Fruit fly (Drosophila melanogaster): ENCODE measurements around the gene Dbp80.
A peak's percentile ranks its signal among the peaks of the same experiment; 100 is the strongest.

Gene Dbp80

dm6 chr3L:27279041-27279671 lies at the start of gene Dbp80 (continued):
- TF ChIP-seq CG12236 (GFP tag; optimal IDR thresholded peaks at IDR 0.05) (no peak), gfzf (GFP tag; optimal IDR thresholded peaks at IDR 0.05) (peak; percentile 61), scrt (GFP tag; optimal IDR thresholded peaks at IDR 0.05) (no peak), hbn (GFP tag; IDR thresholded peaks at IDR 0.05; ENCODE audit: partially characterized antibody) (no peak), sug (tag; optimal IDR thresholded peaks at IDR 0.05) (no peak), CG4360 (GFP tag; IDR thresholded peaks at IDR 0.05) (no peak), CG2116 (GFP tag; optimal IDR thresholded peaks at IDR 0.05) (peak; percentile 32), ssp (GFP tag; IDR thresholded peaks at IDR 0.05) (peak; percentile 100), CG16815 (GFP tag; optimal IDR thresholded peaks at IDR 0.05) (peak; percentile 0), nmo (GFP tag; optimal IDR thresholded peaks at IDR 0.05) (peak; percentile 75), HmgD (GFP tag; optimal IDR thresholded peaks at IDR 0.05) (no peak), CkIIα-i1 (GFP tag; IDR thresholded peaks at IDR 0.05) (no peak), CG1603 (tag; optimal IDR thresholded peaks at IDR 0.05) (peak; percentile 99), Sin3A (optimal IDR thresholded peaks at IDR 0.05) (no peak), Opbp (GFP tag; IDR thresholded peaks at IDR 0.05; ENCODE audit: partially characterized antibody) (no peak), Dll (GFP tag; IDR thresholded peaks at IDR 0.05; ENCODE audit: partially characterized antibody) (no peak), CG12219 (GFP tag; optimal IDR thresholded peaks at IDR 0.05) (no peak), CG6765 (GFP tag; optimal IDR thresholded peaks at IDR 0.05) (no peak), insv (GFP tag; optimal IDR thresholded peaks at IDR 0.05) (no peak), chm (GFP tag; IDR thresholded peaks at IDR 0.05) (no peak), Dad (GFP tag; optimal IDR thresholded peaks at IDR 0.05) (no peak), NC2α (GFP tag; optimal IDR thresholded peaks at IDR 0.05) (no peak), Rx (GFP tag; IDR thresholded peaks at IDR 0.05) (no peak), CG15479 (GFP tag; optimal IDR thresholded peaks at IDR 0.05) (no peak), C15 (GFP tag; IDR thresholded peaks at IDR 0.05) (no peak), CG17385 (GFP tag; optimal IDR thresholded peaks at IDR 0.05) (no peak), Gug (GFP tag; IDR thresholded peaks at IDR 0.05) (no peak), ara (GFP tag; IDR thresholded peaks at IDR 0.05) (no peak), CG3995 (GFP tag; optimal IDR thresholded peaks at IDR 0.05) (peak; percentile 17), phol (tag; optimal IDR thresholded peaks at IDR 0.05) (no peak), danr (GFP tag; IDR thresholded peaks at IDR 0.05) (no peak), sc (optimal IDR thresholded peaks at IDR 0.05) (no peak), sc (GFP tag; optimal IDR thresholded peaks at IDR 0.05) (no peak), pan (optimal IDR thresholded peaks at IDR 0.05) (no peak), pan (GFP tag; optimal IDR thresholded peaks at IDR 0.05 in 1 of 2, IDR thresholded peaks at IDR 0.05 in 1 of 2) (no peak), trem (tag; optimal IDR thresholded peaks at IDR 0.05) (peak; percentile 38), pho (GFP tag; optimal IDR thresholded peaks at IDR 0.05) (no peak), fd3F (GFP tag; optimal IDR thresholded peaks at IDR 0.05) (no peak), ind (GFP tag; optimal IDR thresholded peaks at IDR 0.05) (no peak), CG8388 (GFP tag; optimal IDR thresholded peaks at IDR 0.05) (no peak), Poxn (GFP tag; IDR thresholded peaks at IDR 0.05) (no peak), CoRest (tag; optimal IDR thresholded peaks at IDR 0.05) (peak; percentile 47), CHES-1-like (GFP tag; optimal IDR thresholded peaks at IDR 0.05) (no peak), GATAe (GFP tag; conservative IDR thresholded peaks at IDR 0.05) (no peak), CG12659 (GFP tag; optimal IDR thresholded peaks at IDR 0.05) (peak; percentile 44), Nf-YC (tag; optimal IDR thresholded peaks at IDR 0.05) (no peak), H2.0 (GFP tag; IDR thresholded peaks at IDR 0.05) (no peak), CG17802 (tag; optimal IDR thresholded peaks at IDR 0.05) (peak; percentile 98), CG4707 (GFP tag; optimal IDR thresholded peaks at IDR 0.05) (no peak), Chrac-16 (GFP tag; optimal IDR thresholded peaks at IDR 0.05) (no peak), en (GFP tag; optimal IDR thresholded peaks at IDR 0.05) (no peak), CG10209 (GFP tag; optimal IDR thresholded peaks at IDR 0.05) (no peak)
